Worm (Caenorhabditis elegans) whole organism, L2 larva: ENCODE results near the gene T16H12.2.

Experiments used
- C34F6.9 ChIP-seq: fragments of 150-350 bp; optimal IDR thresholded peaks from 2 replicates; lab custom pipeline; 2014; ENCODE audit warnings: missing biosample characterization, missing genetic modification characterization
- R02D3.7 ChIP-seq: fragments of 150-350 bp; optimal IDR thresholded peaks from 2 replicates; lab custom pipeline; 2014; ENCODE audit warnings: missing biosample characterization, missing genetic modification characterization
- alr-1 ChIP-seq: fragments of 150-350 bp; optimal IDR thresholded peaks from 2 replicates; lab custom pipeline; 2014; ENCODE audit warnings: missing biosample characterization, missing genetic modification characterization
- aly-2 ChIP-seq: fragments of 150-350 bp; optimal IDR thresholded peaks from 2 replicates; lab custom pipeline; 2014; ENCODE audit warnings: missing biosample characterization, missing genetic modification characterization
- ama-1 ChIP-seq: fragments of 150-350 bp; optimal IDR thresholded peaks from 2 replicates; lab custom pipeline; 2018; ENCODE audit warnings: inconsistent platforms
- blmp-1 ChIP-seq: sonication (generic microtip); optimal IDR thresholded peaks from 2 replicates; lab custom pipeline; 2017; ENCODE audit warnings: missing genetic modification characterization, mild to moderate bottlenecking, missing compliant biosample characterization, antibody characterized with exemption, moderate library complexity; ENCODE audit not compliant: insufficient read depth
- dmd-4 ChIP-seq: sonication (generic microtip); optimal IDR thresholded peaks from 2 replicates; lab custom pipeline; 2017; ENCODE audit warnings: missing biosample characterization, missing genetic modification characterization
- fos-1 ChIP-seq: fragments of 150-350 bp; optimal IDR thresholded peaks from 2 replicates; lab custom pipeline; 2014; ENCODE audit warnings: missing biosample characterization, missing genetic modification characterization
- lin-11 ChIP-seq: fragments of 150-350 bp; sonication (generic microtip); optimal IDR thresholded peaks from 2 replicates; lab custom pipeline; 2014; ENCODE audit warnings: missing biosample characterization, missing genetic modification characterization, inconsistent platforms, mixed read lengths
- nhr-12 ChIP-seq: fragments of 150-350 bp; optimal IDR thresholded peaks from 2 replicates; lab custom pipeline; 2014; ENCODE audit warnings: missing biosample characterization, missing genetic modification characterization
- nhr-237 ChIP-seq: fragments of 150-350 bp; optimal IDR thresholded peaks from 2 replicates; lab custom pipeline; 2014; ENCODE audit warnings: missing biosample characterization, missing genetic modification characterization
- unc-62 ChIP-seq: fragments of 150-350 bp; optimal IDR thresholded peaks from 2 replicates; lab custom pipeline; 2014; ENCODE audit warnings: missing biosample characterization, missing genetic modification reagents, missing genetic modification characterization
- zag-1 ChIP-seq: fragments of 150-350 bp; optimal IDR thresholded peaks from 2 replicates; lab custom pipeline; 2014; ENCODE audit warnings: missing biosample characterization, missing genetic modification characterization

ce11 chrIII:10076042-10076441, 10.0 kb upstream of the T16H12.2 start:
- TF ChIP-seq C34F6.9 (tag; lab: Kevin White, UChicago) (no peak), R02D3.7 (tag; lab: Kevin White, UChicago) (no peak), zag-1 (tag; lab: Kevin White, UChicago) (no peak), nhr-12 (tag; lab: Kevin White, UChicago) (no peak), dmd-4 (no peak), aly-2 (no peak), lin-11 (tag; lab: Kevin White, UChicago) (no peak), ama-1 (lab: Kevin White, UChicago) (no peak), unc-62 (GFP tag; lab: Kevin White, UChicago) (no peak), fos-1 (tag; lab: Kevin White, UChicago) (no peak), blmp-1 (tag; lab: Kevin White, UChicago) (no peak), alr-1 (no peak), nhr-237 (no peak)
